Worm (Caenorhabditis elegans) whole organism, late embryonic: ENCODE data around the gene C50F4.12.
A peak's percentile ranks its signal among the peaks of the same experiment; 100 is the strongest.

Source experiments
- F13H6.1 ChIP-seq: sonication (generic microtip); optimal IDR thresholded peaks from 2 replicates; lab custom pipeline; 2016; ENCODE audit warnings: missing genetic modification characterization, missing compliant biosample characterization
- K02D7.2 ChIP-seq: sonication (generic microtip); optimal IDR thresholded peaks from 2 replicates; lab custom pipeline; 2017; ENCODE audit warnings: mild to moderate bottlenecking, missing genetic modification characterization, missing compliant biosample characterization
- T23F11.4 ChIP-seq: fragments of 200-800 bp; sonication (Bioruptor generic); optimal IDR thresholded peaks from 2 replicates; lab custom pipeline; 2018; ENCODE audit warnings: mild to moderate bottlenecking, missing genetic modification characterization, missing compliant biosample characterization
- ceh-18 ChIP-seq: sonication (generic microtip); optimal IDR thresholded peaks from 2 replicates; lab custom pipeline; 2016; ENCODE audit warnings: missing genetic modification characterization, missing compliant biosample characterization
- ceh-19 ChIP-seq: fragments of 200-800 bp; sonication (Bioruptor generic); optimal IDR thresholded peaks from 2 replicates; lab custom pipeline; 2018; ENCODE audit warnings: mild to moderate bottlenecking, missing genetic modification characterization, missing compliant biosample characterization
- ceh-31 ChIP-seq: sonication (generic microtip); optimal IDR thresholded peaks from 2 replicates; lab custom pipeline; 2016; ENCODE audit warnings: missing genetic modification characterization, missing compliant biosample characterization
- ceh-34 ChIP-seq: sonication (generic microtip); optimal IDR thresholded peaks from 2 replicates; lab custom pipeline; 2016; ENCODE audit warnings: mild to moderate bottlenecking, missing genetic modification characterization, missing compliant biosample characterization
- ceh-45 ChIP-seq: fragments of 200-800 bp; sonication (Bioruptor generic); IDR thresholded peaks from 2 replicates; pipeline ENCODE4 v1.3.6; 2022; ENCODE audit warnings: missing genetic modification reagents, missing genetic modification characterization, missing compliant biosample characterization
- ceh-48 ChIP-seq: sonication (generic microtip); optimal IDR thresholded peaks from 2 replicates; lab custom pipeline; 2016; ENCODE audit warnings: missing genetic modification characterization, inconsistent platforms, missing compliant biosample characterization
- dmd-4 ChIP-seq: sonication (generic microtip); optimal IDR thresholded peaks from 2 replicates; lab custom pipeline; 2016; ENCODE audit warnings: borderline replicate concordance, missing genetic modification characterization, missing compliant biosample characterization
- elt-2 ChIP-seq: sonication (generic microtip); optimal IDR thresholded peaks from 2 replicates; lab custom pipeline; 2016; ENCODE audit warnings: missing genetic modification reagents, missing genetic modification characterization, missing compliant biosample characterization
- elt-4 ChIP-seq: sonication (generic microtip); optimal IDR thresholded peaks from 2 replicates; lab custom pipeline; 2016; ENCODE audit warnings: missing genetic modification characterization, missing compliant biosample characterization
- ets-4 ChIP-seq: sonication (generic microtip); optimal IDR thresholded peaks from 2 replicates; lab custom pipeline; 2016; ENCODE audit warnings: missing genetic modification characterization, missing compliant biosample characterization
- fax-1 ChIP-seq: sonication (generic microtip); optimal IDR thresholded peaks from 2 replicates; lab custom pipeline; 2016; ENCODE audit warnings: missing genotype, missing genetic modification characterization, missing compliant biosample characterization
- hlh-30 ChIP-seq: sonication (generic microtip); optimal IDR thresholded peaks from 2 replicates; lab custom pipeline; 2017; ENCODE audit warnings: antibody characterized with exemption, missing genetic modification characterization, missing compliant biosample characterization; ENCODE audit not compliant: insufficient read depth
- hlh-8 ChIP-seq: sonication (generic microtip); optimal IDR thresholded peaks from 2 replicates; lab custom pipeline; 2016; ENCODE audit warnings: missing genotype, missing genetic modification characterization, missing compliant biosample characterization
- lim-6 ChIP-seq: sonication (generic microtip); optimal IDR thresholded peaks from 2 replicates; lab custom pipeline; 2016; ENCODE audit warnings: missing genetic modification characterization, missing compliant biosample characterization
- mec-3 ChIP-seq: sonication (generic microtip); optimal IDR thresholded peaks from 2 replicates; lab custom pipeline; 2016; ENCODE audit warnings: borderline replicate concordance, missing genetic modification characterization, missing compliant biosample characterization
- odd-2 ChIP-seq: sonication (generic microtip); optimal IDR thresholded peaks from 2 replicates; lab custom pipeline; 2017; ENCODE audit warnings: antibody characterized with exemption, mild to moderate bottlenecking, missing genetic modification characterization, missing compliant biosample characterization
- pat-9 ChIP-seq: fragments of 200-800 bp; sonication (Bioruptor generic); optimal IDR thresholded peaks from 2 replicates; lab custom pipeline; 2018; ENCODE audit warnings: mild to moderate bottlenecking, missing genetic modification characterization, moderate library complexity, missing compliant biosample characterization
- pax-1 ChIP-seq: fragments of 150-350 bp; optimal IDR thresholded peaks from 2 replicates; lab custom pipeline; 2014; ENCODE audit warnings: missing biosample characterization, missing genetic modification characterization
- pha-2 ChIP-seq: sonication (generic microtip); optimal IDR thresholded peaks from 2 replicates; lab custom pipeline; 2017; ENCODE audit warnings: mild to moderate bottlenecking, missing genetic modification characterization, missing compliant biosample characterization
- pqm-1 ChIP-seq: sonication (generic microtip); optimal IDR thresholded peaks from 2 replicates; lab custom pipeline; 2016; ENCODE audit warnings: missing genetic modification characterization, missing compliant biosample characterization
- ref-2 ChIP-seq: sonication (generic microtip); optimal IDR thresholded peaks from 2 replicates; lab custom pipeline; 2016; ENCODE audit warnings: missing genetic modification characterization, missing compliant biosample characterization
- syd-9 ChIP-seq: sonication (generic microtip); optimal IDR thresholded peaks from 2 replicates; lab custom pipeline; 2016; ENCODE audit warnings: mild to moderate bottlenecking, missing genetic modification characterization, moderate library complexity, missing compliant biosample characterization
- tbx-7 ChIP-seq: sonication (generic microtip); optimal IDR thresholded peaks from 2 replicates; lab custom pipeline; 2016; ENCODE audit warnings: missing genotype, missing genetic modification characterization, missing compliant biosample characterization
- unc-42 ChIP-seq: sonication (generic microtip); optimal IDR thresholded peaks from 2 replicates; lab custom pipeline; 2016; ENCODE audit warnings: missing genotype, missing genetic modification characterization, missing compliant biosample characterization
- ztf-16 ChIP-seq: sonication (generic microtip); optimal IDR thresholded peaks from 2 replicates; lab custom pipeline; 2017; ENCODE audit warnings: missing genetic modification characterization, missing compliant biosample characterization

C50F4.12 gene

DNA sequence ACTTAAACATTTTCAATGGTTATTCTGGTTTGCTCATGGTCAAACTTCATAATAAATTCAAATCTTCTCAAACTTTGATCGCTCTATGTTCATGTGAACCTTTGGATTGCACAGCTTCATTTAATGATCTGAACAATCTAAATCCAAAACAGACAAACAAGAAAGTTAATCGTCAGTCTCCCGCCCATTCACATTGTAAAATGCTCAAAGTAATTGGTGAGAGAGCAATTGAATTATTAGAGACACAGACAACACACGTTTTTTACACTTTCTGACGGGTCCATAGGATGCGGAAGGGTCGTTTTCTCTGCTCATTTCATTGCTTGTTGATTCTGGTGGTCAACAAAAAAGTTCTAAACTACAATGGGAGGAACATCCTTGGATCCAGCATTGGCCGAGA, 42.8 kb downstream of the C50F4.12 start, which contains the start of gene gsnl-1:
Gene gsnl-1 (plus strand): TSS at position 301 of the 400 bp plus-strand sequence.
- TF ChIP-seq pat-9 (tag; lab: Kevin White, UChicago) (no peak), dmd-4 (tag; lab: Kevin White, UChicago) (no peak), hlh-30 (tag; lab: Kevin White, UChicago) (no peak), T23F11.4 (no peak), ztf-16 (no peak), ceh-18 (tag; lab: Kevin White, UChicago) (no peak), unc-42 (tag; lab: Kevin White, UChicago) (no peak), syd-9 (tag; lab: Kevin White, UChicago) (no peak), F13H6.1 (tag; lab: Kevin White, UChicago) (no peak), pax-1 (no peak), ref-2 (tag; lab: Kevin White, UChicago) (no peak)

DNA sequence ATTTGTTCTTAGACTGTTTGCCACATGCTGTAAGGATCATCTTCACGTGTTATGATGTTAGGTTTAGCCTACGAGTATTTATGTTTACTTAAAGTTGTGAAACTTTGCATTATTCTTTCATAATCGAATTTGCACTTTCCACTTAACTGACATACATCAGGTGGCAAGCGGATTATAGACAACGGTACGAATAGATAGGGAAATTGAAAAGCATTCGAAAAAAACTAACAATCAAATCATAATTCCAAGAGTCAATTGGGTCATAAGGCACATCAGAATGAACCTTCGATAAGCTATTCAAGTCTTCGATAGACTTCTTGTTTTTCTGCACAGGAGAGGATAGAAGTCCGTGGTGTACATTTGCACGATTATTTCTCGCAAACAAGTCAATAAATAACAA, 47.1 kb downstream of the C50F4.12 start:
- TF ChIP-seq pqm-1 (tag; lab: Kevin White, UChicago), result no peak
- TF ChIP-seq, all 69 proteins: peak for 0

DNA sequence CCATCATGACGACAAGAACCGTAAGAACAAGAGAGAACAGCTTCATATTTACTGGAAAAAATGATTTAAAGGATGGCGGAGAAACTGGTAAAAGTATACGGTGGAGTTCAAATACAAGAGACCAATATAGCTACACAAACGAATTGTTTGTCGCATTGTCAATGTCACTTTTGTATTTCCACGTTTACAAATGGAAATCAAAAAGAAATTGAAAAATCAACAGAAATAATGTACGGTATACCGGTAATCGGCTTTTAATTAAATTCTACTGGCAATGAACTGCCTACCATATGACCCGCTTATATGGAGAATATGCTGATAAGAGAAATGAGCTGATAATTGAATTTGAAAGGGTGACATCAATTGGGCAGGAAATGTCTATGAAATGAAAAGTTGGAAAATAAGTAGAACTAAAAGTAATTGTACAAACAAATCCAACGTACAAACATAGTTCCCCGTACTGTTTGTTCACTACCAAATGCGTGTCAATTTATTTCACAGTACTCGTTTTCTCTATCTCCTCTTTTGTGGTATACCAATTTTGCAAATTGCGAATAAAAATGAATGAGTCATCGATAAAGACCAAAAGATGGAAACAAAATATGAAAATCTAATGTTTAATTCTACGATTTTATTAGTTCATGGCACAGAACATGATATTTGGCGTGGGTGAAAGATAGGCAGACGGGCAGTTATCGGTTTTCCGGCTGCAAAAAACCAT, 47.9 kb downstream of the C50F4.12 start, which contains the start of gene K06A4.7:
Gene K06A4.7 (minus strand): TSS at position 51 of the 721 bp plus-strand sequence.
- TF ChIP-seq elt-2 (tag; lab: Kevin White, UChicago), result peak; percentile 37
- no peak for TF ChIP-seq K02D7.2
- no peak for TF ChIP-seq ets-4

DNA sequence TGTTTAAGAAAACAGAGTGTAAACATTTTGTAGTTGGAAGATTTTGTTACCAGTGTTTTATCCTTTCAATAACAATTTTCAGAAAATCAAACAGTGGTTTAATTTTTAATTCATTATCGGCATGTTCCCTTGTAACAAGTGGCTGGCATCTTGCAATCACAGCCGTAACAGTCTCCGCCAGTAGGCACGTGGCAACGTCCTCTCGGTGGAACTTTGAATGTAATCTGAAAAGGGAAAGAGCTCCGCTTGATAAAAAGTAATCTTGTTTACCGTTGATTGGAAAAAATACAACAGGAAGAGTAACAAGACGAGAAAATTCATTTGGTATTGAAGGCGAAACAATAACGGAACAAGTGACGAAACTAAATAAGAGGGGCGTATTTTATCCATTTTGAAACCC, 50.1 kb downstream of the C50F4.12 start, which contains the start of gene K06A4.10:
Gene K06A4.10 (minus strand): TSS at position 390 of the 400 bp plus-strand sequence.
- TF ChIP-seq pax-1 (no peak), ceh-34 (tag; lab: Kevin White, UChicago) (no peak), T23F11.4 (no peak), ceh-48 (tag; lab: Kevin White, UChicago) (no peak), odd-2 (tag; lab: Kevin White, UChicago) (no peak), hlh-30 (tag; lab: Kevin White, UChicago) (no peak), ceh-31 (tag; lab: Kevin White, UChicago) (no peak), ceh-19 (no peak), pqm-1 (tag; lab: Kevin White, UChicago) (no peak), syd-9 (tag; lab: Kevin White, UChicago) (no peak), elt-4 (tag; lab: Kevin White, UChicago) (no peak), fax-1 (tag; lab: Kevin White, UChicago) (no peak), mec-3 (tag; lab: Kevin White, UChicago) (no peak), tbx-7 (tag; lab: Kevin White, UChicago) (no peak), ceh-45 (no peak), elt-2 (tag; lab: Kevin White, UChicago) (no peak), dmd-4 (tag; lab: Kevin White, UChicago) (no peak), hlh-8 (tag; lab: Kevin White, UChicago) (no peak), pha-2 (tag; lab: Kevin White, UChicago) (no peak), lim-6 (tag; lab: Kevin White, UChicago) (no peak)
